Fruit fly (Drosophila melanogaster): ENCODE measurements around the gene Hsp67Bc.

The Hsp67Bc gene

DNA sequence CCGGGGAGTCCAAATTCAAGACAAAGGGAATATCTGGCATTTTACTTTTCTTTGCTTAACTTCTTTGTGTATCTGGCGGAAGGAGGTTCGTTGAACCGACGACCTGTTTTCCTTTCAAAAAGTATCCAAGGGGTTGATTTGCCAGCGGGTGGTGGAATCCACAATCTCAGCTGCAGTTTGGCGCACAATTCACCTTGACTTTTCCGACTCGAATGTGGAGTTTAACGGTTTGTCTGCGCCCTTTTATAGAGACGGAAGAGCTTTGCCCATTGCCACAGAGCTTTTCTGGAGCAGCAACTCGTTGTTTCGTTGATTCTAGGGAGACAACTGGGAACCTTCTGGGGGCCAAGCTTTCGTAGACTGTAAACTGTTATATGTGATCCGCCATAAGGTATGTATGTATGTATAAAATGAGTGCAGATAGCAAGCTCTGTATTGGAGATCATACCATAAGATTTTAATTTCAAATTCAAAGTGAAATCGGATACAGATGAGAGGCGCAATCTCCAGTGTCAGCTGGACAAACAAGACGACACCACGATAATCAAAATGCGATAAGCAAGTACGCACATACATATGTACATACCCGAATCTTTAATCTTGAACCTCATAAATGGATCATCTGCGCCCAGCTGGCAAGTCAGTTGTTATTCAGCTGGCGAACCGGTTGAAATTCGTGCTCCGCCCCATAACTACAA lies at the start of gene Hsp67Bc, which contains the start of the genes CG4456 and Hsp22:
TSS of gene Hsp67Bc (minus strand) at position 220 of the 698 bp plus-strand sequence.
TSS of gene CG4456 (plus strand) at position 445 of the 698 bp plus-strand sequence.
TSS of gene Hsp22 (plus strand) at position 654 of the 698 bp plus-strand sequence.
- TF ChIP-seq psq (GFP tag; optimal IDR thresholded peaks at IDR 0.05), result no peak
- TF ChIP-seq tai (GFP tag; optimal IDR thresholded peaks at IDR 0.05), result no peak
- no peak for TF ChIP-seq Rel (GFP tag; optimal IDR thresholded peaks at IDR 0.05)
- TF ChIP-seq Rel (tag; optimal IDR thresholded peaks at IDR 0.05), result peak; percentile 5

DNA sequence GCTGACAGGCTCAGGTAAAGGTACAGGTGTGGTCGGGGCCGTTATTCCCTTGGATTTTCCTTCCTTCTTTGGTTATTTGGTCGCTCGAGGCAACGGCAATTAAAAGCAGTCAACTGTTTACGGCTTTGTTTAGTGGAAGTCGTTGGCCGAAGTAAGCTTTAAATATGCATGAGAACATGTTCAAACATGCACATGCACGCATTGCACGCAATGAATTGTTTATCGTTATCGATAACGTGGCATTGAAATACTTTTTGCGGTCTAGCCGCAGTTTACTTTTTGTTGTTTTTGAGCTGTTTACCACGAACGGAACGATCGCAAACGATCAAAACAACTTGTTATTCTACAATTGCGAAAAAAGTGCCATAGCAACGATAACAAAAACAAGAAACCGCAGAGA lies 49.3 kb upstream of the Hsp67Bc start:
- TF ChIP-seq Abd-B (GFP tag; optimal IDR thresholded peaks at IDR 0.05) (no peak), tai (GFP tag; optimal IDR thresholded peaks at IDR 0.05) (no peak), h (GFP tag; optimal IDR thresholded peaks at IDR 0.05) (no peak), Hr78 (GFP tag; optimal IDR thresholded peaks at IDR 0.05) (no peak), Jra (GFP tag; optimal IDR thresholded peaks at IDR 0.05) (no peak), br (GFP tag; optimal IDR thresholded peaks at IDR 0.05) (no peak), lola (GFP tag; optimal IDR thresholded peaks at IDR 0.05) (no peak), Hnf4 (GFP tag; optimal IDR thresholded peaks at IDR 0.05) (no peak), Mio (GFP tag; optimal IDR thresholded peaks at IDR 0.05) (no peak), dmrt93B (GFP tag; optimal IDR thresholded peaks at IDR 0.05) (no peak), N (GFP tag; optimal IDR thresholded peaks at IDR 0.05) (no peak), Dfd (GFP tag; optimal IDR thresholded peaks at IDR 0.05) (no peak), GATAd (GFP tag; optimal IDR thresholded peaks at IDR 0.05) (no peak)

DNA sequence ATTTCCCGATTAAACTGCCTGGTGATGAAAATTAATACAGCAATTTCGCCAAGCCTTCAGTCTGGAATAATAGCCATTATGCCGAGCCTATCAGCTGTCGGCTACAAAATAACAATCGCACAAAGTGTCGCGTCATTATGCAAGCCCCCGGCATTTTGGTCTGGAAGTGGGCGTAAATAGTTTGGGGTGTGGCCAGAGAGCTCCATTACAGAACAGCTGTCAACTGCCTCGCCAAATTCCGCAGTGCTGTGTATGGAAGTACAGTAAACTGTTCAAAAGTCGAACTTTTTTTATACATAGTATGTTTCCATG lies 48.5 kb upstream of the Hsp67Bc start:
- no peak for TF ChIP-seq ey (GFP tag; optimal IDR thresholded peaks at IDR 0.05)
- TF ChIP-seq sage (GFP tag; optimal IDR thresholded peaks at IDR 0.05), result no peak
- TF ChIP-seq fru (GFP tag; optimal IDR thresholded peaks at IDR 0.05), result no peak
- TF ChIP-seq dsf (GFP tag; optimal IDR thresholded peaks at IDR 0.05; ENCODE audit: borderline replicate concordance), result no peak
- TF ChIP-seq h (GFP tag; optimal IDR thresholded peaks at IDR 0.05), result no peak
- TF ChIP-seq Jra (GFP tag; optimal IDR thresholded peaks at IDR 0.05), result no peak
- no peak for TF ChIP-seq HLH106 (tag; optimal IDR thresholded peaks at IDR 0.05)
- TF ChIP-seq CG9705 (GFP tag; optimal IDR thresholded peaks at IDR 0.05), result no peak
- TF ChIP-seq dl (GFP tag; optimal IDR thresholded peaks at IDR 0.05; ENCODE audit: insufficient read depth in 1 of 2, partially characterized antibody in 2 of 2), result no peak
- TF ChIP-seq foxo (GFP tag; optimal IDR thresholded peaks at IDR 0.05), result no peak

DNA sequence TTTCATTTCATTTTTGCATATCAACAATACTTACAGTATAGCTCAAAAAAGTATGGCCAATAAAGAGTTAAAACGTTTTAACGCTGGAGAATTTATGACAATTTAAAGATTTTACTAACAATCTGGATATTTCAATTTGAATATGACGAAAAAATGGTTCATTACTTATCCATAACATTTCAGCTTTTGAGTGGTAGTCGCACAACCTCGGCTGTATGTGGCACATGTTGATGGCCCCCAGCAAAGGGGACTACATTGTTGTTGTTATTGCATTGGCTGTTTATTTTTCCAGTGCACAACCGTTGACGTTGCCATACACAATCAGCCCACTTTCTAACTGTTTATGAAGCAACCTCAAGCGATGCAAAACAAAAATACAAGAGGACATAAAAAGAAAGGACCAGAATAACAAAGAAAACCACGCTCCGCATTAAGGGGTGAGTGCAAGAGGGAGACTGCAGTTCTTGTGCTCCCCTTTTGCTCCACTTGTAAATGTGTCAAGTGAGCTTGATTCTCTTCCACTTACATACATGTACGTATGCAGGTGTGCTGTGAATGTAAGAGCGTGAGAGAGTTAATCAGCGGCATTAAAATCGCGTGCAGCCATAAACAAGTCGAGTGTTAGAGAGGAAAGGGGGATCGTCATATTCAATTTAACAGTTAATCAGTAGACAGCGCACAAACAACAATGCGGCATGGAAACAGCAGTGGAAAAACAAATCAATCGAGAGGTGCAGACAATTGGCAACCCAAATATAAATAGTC lies 47.9 kb upstream of the Hsp67Bc start:
- peak; percentile 27 for TF ChIP-seq dsf (GFP tag; optimal IDR thresholded peaks at IDR 0.05; ENCODE audit: borderline replicate concordance)
- peak; percentile 90 for TF ChIP-seq h (GFP tag; optimal IDR thresholded peaks at IDR 0.05)
- peak; percentile 94 for TF ChIP-seq fru (GFP tag; optimal IDR thresholded peaks at IDR 0.05)
- TF ChIP-seq Hr83 (GFP tag; optimal IDR thresholded peaks at IDR 0.05; ENCODE audit: poor library complexity, severe bottlenecking), result no peak
- TF ChIP-seq OdsH (GFP tag; optimal IDR thresholded peaks at IDR 0.05), result peak; percentile 90
- peak; percentile 62 for TF ChIP-seq CG9705 (GFP tag; optimal IDR thresholded peaks at IDR 0.05)
- peak; percentile 77 for TF ChIP-seq woc (GFP tag; optimal IDR thresholded peaks at IDR 0.05)
- peak; percentile 95 for TF ChIP-seq br (GFP tag; optimal IDR thresholded peaks at IDR 0.05)
- peak; percentile 91 for TF ChIP-seq HLH106 (tag; optimal IDR thresholded peaks at IDR 0.05)
- peak; percentile 86 for TF ChIP-seq CG32264 (GFP tag; optimal IDR thresholded peaks at IDR 0.05)
- TF ChIP-seq Sp1 (GFP tag; optimal IDR thresholded peaks at IDR 0.05), result peak; percentile 90
- peak; percentile 88 for TF ChIP-seq Jra (GFP tag; optimal IDR thresholded peaks at IDR 0.05)
- TF ChIP-seq Mio (GFP tag; optimal IDR thresholded peaks at IDR 0.05), result peak; percentile 27
- TF ChIP-seq sv (GFP tag; optimal IDR thresholded peaks at IDR 0.05), result no peak
- peak; percentile 60 to 92 for TF ChIP-seq foxo (GFP tag; optimal IDR thresholded peaks at IDR 0.05)
- peak; percentile 87 for TF ChIP-seq Hnf4 (GFP tag; optimal IDR thresholded peaks at IDR 0.05)
- TF ChIP-seq brk (GFP tag; optimal IDR thresholded peaks at IDR 0.05), result peak; percentile 38
- no peak for TF ChIP-seq Dif (GFP tag; optimal IDR thresholded peaks at IDR 0.05; ENCODE audit: partially characterized antibody)
- peak; percentile 71 for TF ChIP-seq sage (GFP tag; optimal IDR thresholded peaks at IDR 0.05)
- peak; percentile 86 for TF ChIP-seq psq (GFP tag; optimal IDR thresholded peaks at IDR 0.05)
- no peak for TF ChIP-seq pan (optimal IDR thresholded peaks at IDR 0.05)
- no peak for TF ChIP-seq lola (GFP tag; optimal IDR thresholded peaks at IDR 0.05)
- TF ChIP-seq tai (GFP tag; optimal IDR thresholded peaks at IDR 0.05), result peak; percentile 78
- no peak for TF ChIP-seq jim (GFP tag; optimal IDR thresholded peaks at IDR 0.05)
- TF ChIP-seq Myc (optimal IDR thresholded peaks at IDR 0.05), result no peak
- TF ChIP-seq Rel (GFP tag; optimal IDR thresholded peaks at IDR 0.05), result peak; percentile 46
- TF ChIP-seq Rel (tag; optimal IDR thresholded peaks at IDR 0.05), result peak; percentile 66
- TF ChIP-seq usp (GFP tag; optimal IDR thresholded peaks at IDR 0.05), result no peak
- TF ChIP-seq ey (GFP tag; optimal IDR thresholded peaks at IDR 0.05), result peak; percentile 93
- TF ChIP-seq GATAd (GFP tag; optimal IDR thresholded peaks at IDR 0.05), result peak; percentile 12
- peak; percentile 80 for TF ChIP-seq dmrt93B (GFP tag; optimal IDR thresholded peaks at IDR 0.05)
- TF ChIP-seq CrebA (GFP tag; optimal IDR thresholded peaks at IDR 0.05; ENCODE audit: borderline replicate concordance), result no peak
- peak; percentile 88 for TF ChIP-seq rgr (GFP tag; optimal IDR thresholded peaks at IDR 0.05)
